Worm (Caenorhabditis elegans): ENCODE results near the gene fbxb-44.

- TF ChIP-seq ama-1 (optimal IDR thresholded peaks at IDR 0.05) (no peak), snpc-4 (tag; optimal IDR thresholded peaks at IDR 0.05) (no peak), lin-39 (tag; optimal IDR thresholded peaks at IDR 0.05) (no peak), lin-13 (GFP tag; optimal IDR thresholded peaks at IDR 0.05) (no peak), blmp-1 (tag; optimal IDR thresholded peaks at IDR 0.05; ENCODE audit: insufficient read depth) (no peak), alr-1 (tag; optimal IDR thresholded peaks at IDR 0.05) (no peak), ztf-4 (tag; optimal IDR thresholded peaks at IDR 0.05) (no peak), crh-2 (tag; optimal IDR thresholded peaks at IDR 0.05) (no peak), peb-1 (tag; optimal IDR thresholded peaks at IDR 0.05) (no peak), nhr-11 (tag; optimal IDR thresholded peaks at IDR 0.05) (no peak), ceh-82 (tag; optimal IDR thresholded peaks at IDR 0.05) (no peak)
Observed at ce11 chrII:1545625-1546024, 6.9 kb downstream of the fbxb-44 start, which contains the start of gene K05F6.12.
